Fruit fly (Drosophila melanogaster) whole organism, embryonic: ENCODE data around the gene Fitm.
A peak's percentile ranks its signal among the peaks of the same experiment; 100 is the strongest.

Experiments used
- Atf3 ChIP-seq: fragments of 200-800 bp; sonication (Bioruptor generic); optimal IDR thresholded peaks from 3 replicates; lab custom pipeline; 2016; ENCODE audit warnings: missing biosample characterization, missing genetic modification characterization
- CG10267 ChIP-seq: fragments of 200-800 bp; sonication (Bioruptor generic); optimal IDR thresholded peaks from 2 replicates; lab custom pipeline; 2018; ENCODE audit warnings: missing biosample characterization, mild to moderate bottlenecking, missing genetic modification characterization, moderate library complexity
- CG10543 ChIP-seq: fragments of 200-800 bp; sonication (Bioruptor generic); optimal IDR thresholded peaks from 3 replicates; lab custom pipeline; 2017; ENCODE audit warnings: missing biosample characterization, mild to moderate bottlenecking, missing genetic modification characterization, moderate library complexity
- CG10959 ChIP-seq: fragments of 200-800 bp; sonication (Bioruptor generic); IDR thresholded peaks from 2 replicates; pipeline ENCODE4 v1.3.6; 2022; ENCODE audit warnings: missing biosample characterization, missing genetic modification characterization
- CG12155 ChIP-seq: fragments of 200-800 bp; sonication (Bioruptor generic); optimal IDR thresholded peaks from 3 replicates; lab custom pipeline; 2016; ENCODE audit warnings: missing biosample characterization, missing genetic modification characterization
- CG1233 ChIP-seq: fragments of 200-800 bp; sonication (Bioruptor generic); optimal IDR thresholded peaks from 4 replicates; lab custom pipeline; 2018; ENCODE audit warnings: missing biosample characterization, mild to moderate bottlenecking, missing genetic modification characterization
- CG14710 ChIP-seq: fragments of 200-800 bp; sonication (Bioruptor generic); optimal IDR thresholded peaks from 3 replicates; lab custom pipeline; 2019; ENCODE audit warnings: missing biosample characterization, mild to moderate bottlenecking, missing genetic modification characterization, moderate library complexity
- CG15073 ChIP-seq: fragments of 200-800 bp; sonication (Bioruptor generic); optimal IDR thresholded peaks from 2 replicates; lab custom pipeline; 2016; ENCODE audit warnings: missing biosample characterization, missing genetic modification characterization
- CG15479 ChIP-seq: fragments of 200-800 bp; sonication (Bioruptor generic); optimal IDR thresholded peaks from 3 replicates; lab custom pipeline; 2019; ENCODE audit warnings: missing biosample characterization, mild to moderate bottlenecking, missing genetic modification characterization, moderate library complexity
- CG17612 ChIP-seq: fragments of 200-800 bp; sonication (Bioruptor generic); IDR thresholded peaks from 2 replicates; pipeline ENCODE4 v1.3.6; 2022; ENCODE audit warnings: missing biosample characterization, missing genetic modification characterization
- CG18599 ChIP-seq: fragments of 200-800 bp; sonication (Bioruptor generic); optimal IDR thresholded peaks from 3 replicates; lab custom pipeline; 2017; ENCODE audit warnings: missing biosample characterization, missing genetic modification characterization, mild to moderate bottlenecking, moderate library complexity, missing genetic modification reagents
- CG32532 ChIP-seq: fragments of 200-800 bp; sonication (Bioruptor generic); IDR thresholded peaks from 2 replicates; pipeline ENCODE4 v1.3.6; 2022; ENCODE audit warnings: missing biosample characterization, missing genetic modification characterization
- CG33213 ChIP-seq: fragments of 200-800 bp; sonication (Bioruptor generic); optimal IDR thresholded peaks from 3 replicates; lab custom pipeline; 2016; ENCODE audit warnings: missing biosample characterization, missing genetic modification characterization
- CG5953 ChIP-seq: fragments of 200-800 bp; sonication (Bioruptor generic); IDR thresholded peaks from 2 replicates; pipeline ENCODE4 v1.3.6; 2022; ENCODE audit warnings: missing biosample characterization, missing genetic modification characterization
- CG6813 ChIP-seq: fragments of 200-800 bp; sonication (Bioruptor generic); optimal IDR thresholded peaks from 2 replicates; lab custom pipeline; 2017; ENCODE audit warnings: missing biosample characterization, missing genetic modification characterization, mild to moderate bottlenecking, moderate library complexity, missing genetic modification reagents
- CG6854 ChIP-seq: fragments of 200-800 bp; sonication (Bioruptor generic); optimal IDR thresholded peaks from 3 replicates; lab custom pipeline; 2017; ENCODE audit warnings: missing biosample characterization, mild to moderate bottlenecking, missing genetic modification characterization
- CG7372 ChIP-seq: fragments of 200-800 bp; sonication (Bioruptor generic); IDR thresholded peaks from 2 replicates; pipeline ENCODE4 v1.3.6; 2022; ENCODE audit warnings: missing biosample characterization, missing genetic modification characterization
- CG8765 ChIP-seq: fragments of 200-800 bp; sonication (Bioruptor generic); IDR thresholded peaks from 2 replicates; pipeline ENCODE4 v1.3.6; 2022; ENCODE audit warnings: missing biosample characterization, missing genetic modification characterization
- CG9932 ChIP-seq: fragments of 200-800 bp; sonication (Bioruptor generic); IDR thresholded peaks from 2 replicates; pipeline ENCODE4 v1.3.6; 2022; ENCODE audit warnings: missing biosample characterization, missing genetic modification characterization
- CTCF ChIP-seq: fragments of 200-800 bp; sonication (Bioruptor generic); optimal IDR thresholded peaks from 2 replicates; lab custom pipeline; 2017; ENCODE audit warnings: missing biosample characterization, mild to moderate bottlenecking, missing genetic modification characterization, moderate library complexity
- CrebB ChIP-seq: fragments of 200-800 bp; sonication (Bioruptor generic); optimal IDR thresholded peaks from 3 replicates; lab custom pipeline; 2018; ENCODE audit warnings: missing biosample characterization, mild to moderate bottlenecking, missing genetic modification characterization
- Dad ChIP-seq: fragments of 200-800 bp; sonication (Bioruptor generic); optimal IDR thresholded peaks from 3 replicates; lab custom pipeline; 2016; ENCODE audit warnings: missing biosample characterization, missing genetic modification characterization
- Ets65A ChIP-seq: fragments of 200-800 bp; sonication (Bioruptor generic); peaks from one replicate; lab custom pipeline; 2016; ENCODE audit warnings: missing biosample characterization, missing genetic modification characterization
- Hand ChIP-seq: fragments of 200-800 bp; sonication (Bioruptor generic); optimal IDR thresholded peaks from 2 replicates; lab custom pipeline; 2017; ENCODE audit warnings: mild to moderate bottlenecking, missing biosample characterization, missing genetic modification reagents, missing genetic modification characterization
- HmgD ChIP-seq: fragments of 200-800 bp; sonication (Bioruptor generic); optimal IDR thresholded peaks from 3 replicates; lab custom pipeline; 2016; ENCODE audit warnings: missing biosample characterization, missing genetic modification characterization
- Mrtf ChIP-seq: fragments of 200-800 bp; sonication (Bioruptor generic); IDR thresholded peaks from 3 replicates; pipeline ENCODE4 v1.3.6; 2022; ENCODE audit warnings: missing biosample characterization, missing genetic modification characterization
- Myb ChIP-seq: fragments of 200-800 bp; sonication (Bioruptor generic); optimal IDR thresholded peaks from 2 replicates; lab custom pipeline; 2016; ENCODE audit warnings: missing biosample characterization, missing genetic modification characterization
- NC2α ChIP-seq: fragments of 200-800 bp; sonication (Bioruptor generic); optimal IDR thresholded peaks from 2 replicates; lab custom pipeline; 2016; ENCODE audit warnings: missing biosample characterization, missing genetic modification characterization
- Opbp ChIP-seq: fragments of 200-800 bp; sonication (Bioruptor generic); IDR thresholded peaks from 3 replicates; pipeline ENCODE4 v1.3.6; 2022; ENCODE audit warnings: missing biosample characterization, missing genetic modification characterization; ENCODE audit not compliant: partially characterized antibody
- Spps ChIP-seq: fragments of 200-800 bp; sonication (Bioruptor generic); optimal IDR thresholded peaks from 2 replicates; lab custom pipeline; 2018; ENCODE audit warnings: missing biosample characterization, mild to moderate bottlenecking, missing genetic modification characterization
- Stat92E ChIP-seq, 3 experiments: fragments of >200 bp in 2 of 3; fragments of 200-800 bp in 1 of 3; sonication (Bioruptor generic) in 1 of 3; optimal IDR thresholded peaks; 2 replicates each; lab custom pipeline; 2017 to 2019; ENCODE audit warnings: missing biosample characterization in 3 of 3, missing genetic modification characterization in 3 of 3, mild to moderate bottlenecking in 1 of 3, moderate library complexity in 1 of 3
- ac ChIP-seq: fragments of 200-800 bp; sonication (Bioruptor generic); optimal IDR thresholded peaks from 3 replicates; lab custom pipeline; 2017; ENCODE audit warnings: missing biosample characterization, mild to moderate bottlenecking, missing genetic modification characterization
- ap ChIP-seq: fragments of 200-800 bp; sonication (Bioruptor generic); IDR thresholded peaks from 2 replicates; pipeline ENCODE4 v1.3.6; 2022; ENCODE audit warnings: missing biosample characterization, missing genetic modification characterization
- bab2 ChIP-seq: fragments of 200-800 bp; sonication (Bioruptor generic); optimal IDR thresholded peaks from 2 replicates; lab custom pipeline; 2016; ENCODE audit warnings: missing biosample characterization, missing genetic modification characterization
- bbx ChIP-seq: fragments of 200-800 bp; sonication (Bioruptor generic); IDR thresholded peaks from 2 replicates; pipeline ENCODE4 v1.3.6; 2022; ENCODE audit warnings: missing biosample characterization, missing genetic modification characterization; ENCODE audit not compliant: partially characterized antibody
- chm ChIP-seq: fragments of 200-800 bp; sonication (Bioruptor generic); IDR thresholded peaks from 2 replicates; pipeline ENCODE4 v1.3.6; 2022; ENCODE audit warnings: missing biosample characterization, missing genetic modification characterization
- ci ChIP-seq: fragments of 200-800 bp; sonication (Bioruptor generic); IDR thresholded peaks from 3 replicates; pipeline ENCODE4 v1.3.6; 2022; ENCODE audit warnings: missing biosample characterization, missing genetic modification characterization
- da ChIP-seq: fragments of 200-800 bp; sonication (Bioruptor generic); optimal IDR thresholded peaks from 2 replicates; lab custom pipeline; 2016; ENCODE audit warnings: missing biosample characterization, missing genetic modification characterization
- dati ChIP-seq: fragments of 200-800 bp; sonication (Bioruptor generic); IDR thresholded peaks from 2 replicates; pipeline ENCODE4 v1.3.6; 2022; ENCODE audit warnings: missing biosample characterization, missing genetic modification characterization
- dimm ChIP-seq: fragments of 200-800 bp; sonication (Bioruptor generic); IDR thresholded peaks from 2 replicates; pipeline ENCODE4 v1.3.6; 2022; ENCODE audit warnings: missing biosample characterization, missing genetic modification characterization
- fu2 ChIP-seq: fragments of 200-800 bp; sonication (Bioruptor generic); optimal IDR thresholded peaks from 2 replicates; lab custom pipeline; 2016; ENCODE audit warnings: missing biosample characterization, missing genetic modification characterization
- gfzf ChIP-seq: fragments of 200-800 bp; sonication (Bioruptor generic); optimal IDR thresholded peaks from 2 replicates; lab custom pipeline; 2016; ENCODE audit warnings: missing biosample characterization, mild to moderate bottlenecking, missing genetic modification characterization, moderate library complexity
- kay ChIP-seq: fragments of 200-800 bp; sonication (Bioruptor generic); optimal IDR thresholded peaks from 2 replicates; lab custom pipeline; 2016; ENCODE audit warnings: missing biosample characterization, missing genetic modification characterization
- mirr ChIP-seq: fragments of 200-800 bp; sonication (Bioruptor generic); optimal IDR thresholded peaks from 3 replicates; lab custom pipeline; 2018; ENCODE audit warnings: missing biosample characterization, mild to moderate bottlenecking, missing genetic modification characterization
- nom ChIP-seq: fragments of 200-800 bp; sonication (Bioruptor generic); optimal IDR thresholded peaks from 2 replicates; lab custom pipeline; 2017; ENCODE audit warnings: missing biosample characterization, missing genetic modification characterization, mild to moderate bottlenecking, moderate library complexity, missing genetic modification reagents
- org-1 ChIP-seq: fragments of 200-800 bp; sonication (Bioruptor generic); optimal IDR thresholded peaks from 2 replicates; lab custom pipeline; 2017; ENCODE audit warnings: missing biosample characterization, missing genetic modification characterization
- seq ChIP-seq: fragments of 200-800 bp; sonication (Bioruptor generic); IDR thresholded peaks from 2 replicates; pipeline ENCODE4 v1.3.6; 2022; ENCODE audit warnings: missing biosample characterization, missing genetic modification characterization
- sim ChIP-seq: fragments of 200-800 bp; sonication (Bioruptor generic); IDR thresholded peaks from 2 replicates; pipeline ENCODE4 v1.3.6; 2022; ENCODE audit warnings: missing biosample characterization, missing genetic modification characterization
- sna ChIP-seq: fragments of 200-800 bp; sonication (Bioruptor generic); IDR thresholded peaks from 2 replicates; pipeline ENCODE4 v1.3.6; 2022; ENCODE audit warnings: missing biosample characterization, missing genetic modification characterization; ENCODE audit not compliant: partially characterized antibody
- sr ChIP-seq: fragments of 200-800 bp; sonication (Bioruptor generic); IDR thresholded peaks from 3 replicates; pipeline ENCODE4 v1.3.6; 2022; ENCODE audit warnings: missing biosample characterization, missing genetic modification characterization
- tgo ChIP-seq: fragments of 200-800 bp; sonication (Bioruptor generic); IDR thresholded peaks from 3 replicates; pipeline ENCODE4 v1.3.6; 2022; ENCODE audit warnings: missing biosample characterization, missing genetic modification characterization
- tin ChIP-seq: fragments of 200-800 bp; sonication (Bioruptor generic); optimal IDR thresholded peaks from 3 replicates; lab custom pipeline; 2016; ENCODE audit warnings: missing biosample characterization, missing genetic modification characterization
- trem ChIP-seq: fragments of 200-800 bp; optimal IDR thresholded peaks from 3 replicates; lab custom pipeline; 2019; ENCODE audit warnings: missing biosample characterization, mild to moderate bottlenecking, missing genetic modification characterization, moderate library complexity

Gene Fitm

dm6 chr3L:5180179-5180578 is 34.3 kb upstream of the Fitm start (continued):
- TF ChIP-seq org-1 (GFP tag; lab: Kevin White, UChicago) (no peak), CG10959 (GFP tag; lab: Robert Waterston, UW) (no peak), CG15073 (GFP tag; lab: Kevin White, UChicago) (no peak), CG33213 (no peak), sim (GFP tag; lab: Robert Waterston, UW) (no peak), CG5953 (no peak), CG12155 (GFP tag; lab: Kevin White, UChicago) (no peak), CG14710 (tag; lab: Kevin White, UChicago) (no peak), chm (GFP tag; lab: Robert Waterston, UW) (no peak), trem (tag; lab: Kevin White, UChicago) (no peak), tin (no peak), CG15479 (GFP tag; lab: Kevin White, UChicago) (no peak), ci (GFP tag; lab: Robert Waterston, UW) (0 out of 3 replicates have a peak, but pooled peaks have one; percentile 42), CrebB (tag; lab: Kevin White, UChicago) (no peak), ap (GFP tag; lab: Robert Waterston, UW) (0 out of 2 replicates have a peak, but pooled peaks have one; percentile 25), CG6813 (no peak), CG17612 (GFP tag; lab: Robert Waterston, UW) (no peak), Atf3 (GFP tag; lab: Kevin White, UChicago) (no peak), Mrtf (GFP tag; lab: Robert Waterston, UW) (0 out of 3 replicates have a peak, but pooled peaks have one; percentile 5), Hand (GFP tag; lab: Kevin White, UChicago) (no peak), CG18599 (GFP tag; lab: Kevin White, UChicago) (peak; percentile 34), dati (no peak), CG9932 (GFP tag; lab: Robert Waterston, UW) (no peak), HmgD (GFP tag; lab: Kevin White, UChicago) (no peak), fu2 (GFP tag; lab: Kevin White, UChicago) (no peak), sna (GFP tag; lab: Robert Waterston, UW) (no peak), sr (GFP tag; lab: Robert Waterston, UW) (peak; percentile 63; the same call in 2 of the 3 replicates), CG7372 (GFP tag; lab: Robert Waterston, UW) (peak; percentile 39), CG10267 (tag; lab: Kevin White, UChicago) (no peak), NC2α (no peak), mirr (GFP tag; lab: Kevin White, UChicago) (no peak), ac (GFP tag; lab: Kevin White, UChicago) (no peak), Stat92E (GFP tag; optimal IDR thresholded peaks at IDR 0.05; lab: Kevin White, UChicago) (no peak), tgo (GFP tag; lab: Robert Waterston, UW) (no peak), CG1233 (no peak), CG10543 (GFP tag; lab: Kevin White, UChicago) (no peak), CTCF (GFP tag; lab: Kevin White, UChicago) (no peak), nom (GFP tag; lab: Kevin White, UChicago) (no peak), Dad (GFP tag; lab: Kevin White, UChicago) (no peak), bab2 (GFP tag; lab: Kevin White, UChicago) (no peak), CG6854 (no peak), Ets65A (GFP tag; lab: Kevin White, UChicago) (no peak), dimm (GFP tag; lab: Robert Waterston, UW) (no peak), bbx (0 out of 2 replicates have a peak, but pooled peaks have one; percentile 32), Spps (tag; lab: Kevin White, UChicago) (no peak), gfzf (GFP tag; lab: Kevin White, UChicago) (no peak), Myb (GFP tag; lab: Kevin White, UChicago) (no peak), CG8765 (no peak), CG32532 (GFP tag; lab: Robert Waterston, UW) (0 out of 2 replicates have a peak, but pooled peaks have one; percentile 30), seq (GFP tag; lab: Robert Waterston, UW) (no peak), kay (peak; percentile 4), da (GFP tag; lab: Kevin White, UChicago) (no peak), Opbp (no peak)
